Worm (Caenorhabditis elegans) whole organism, young adult: ENCODE results near the gene Y71H2B.4.

ENCODE experiments used
- B0336.3 ChIP-seq: fragments of 200-800 bp; sonication (Bioruptor generic); IDR thresholded peaks from 2 replicates; pipeline ENCODE4 v1.3.6; 2022; ENCODE audit warnings: missing genetic modification characterization, missing compliant biosample characterization
- C06A6.2 ChIP-seq: fragments of 200-800 bp; sonication (Bioruptor generic); conservative IDR thresholded peaks from 2 replicates; pipeline ENCODE4 v1.3.6; 2022; ENCODE audit warnings: missing genetic modification characterization, missing compliant biosample characterization
- F10E7.11 ChIP-seq: sonication (generic microtip); optimal IDR thresholded peaks from 2 replicates; lab custom pipeline; 2017; ENCODE audit warnings: mild to moderate bottlenecking, missing genetic modification characterization, moderate library complexity, missing compliant biosample characterization
- F22D6.2 ChIP-seq: sonication (generic microtip); optimal IDR thresholded peaks from 2 replicates; lab custom pipeline; 2016; ENCODE audit warnings: mild to moderate bottlenecking, missing genetic modification characterization, missing compliant biosample characterization
- F23B12.7 ChIP-seq: sonication (generic microtip); optimal IDR thresholded peaks from 2 replicates; lab custom pipeline; 2017; ENCODE audit warnings: missing genetic modification characterization, mild to moderate bottlenecking, missing compliant biosample characterization, antibody characterized with exemption, moderate library complexity; ENCODE audit not compliant: insufficient read depth
- F37B4.10 ChIP-seq: fragments of 200-800 bp; sonication (Bioruptor generic); IDR thresholded peaks from 2 replicates; pipeline ENCODE4 v1.3.6; 2022; ENCODE audit warnings: missing genetic modification characterization, missing compliant biosample characterization
- F49E8.2 ChIP-seq: sonication (generic microtip); optimal IDR thresholded peaks from 3 replicates; lab custom pipeline; 2017; ENCODE audit warnings: missing genetic modification characterization, mild to moderate bottlenecking, missing compliant biosample characterization, antibody characterized with exemption, moderate library complexity; ENCODE audit not compliant: insufficient read depth
- F55B11.4 ChIP-seq: sonication (generic microtip); optimal IDR thresholded peaks from 2 replicates; lab custom pipeline; 2016; ENCODE audit warnings: missing compliant biosample characterization, missing genetic modification characterization, borderline replicate concordance; ENCODE audit not compliant: insufficient read depth
- K11D2.4 ChIP-seq: fragments of 200-800 bp; sonication (Bioruptor generic); IDR thresholded peaks from 2 replicates; pipeline ENCODE4 v1.3.6; 2022; ENCODE audit warnings: missing genetic modification reagents, missing genetic modification characterization, missing compliant biosample characterization
- T07F8.4 ChIP-seq: sonication (generic microtip); optimal IDR thresholded peaks from 2 replicates; lab custom pipeline; 2016; ENCODE audit warnings: mild to moderate bottlenecking, missing genetic modification characterization, moderate library complexity, missing compliant biosample characterization
- Y53F4B.3 ChIP-seq: fragments of 200-800 bp; sonication (Bioruptor generic); IDR thresholded peaks from 2 replicates; pipeline ENCODE4 v1.3.6; 2022; ENCODE audit warnings: missing genetic modification reagents, missing genetic modification characterization, missing compliant biosample characterization
- Y67H2A.10 ChIP-seq: fragments of 200-800 bp; sonication (Bioruptor generic); conservative IDR thresholded peaks from 2 replicates; pipeline ENCODE4 v1.3.6; 2022; ENCODE audit warnings: missing genetic modification reagents, missing genetic modification characterization, missing compliant biosample characterization
- Y79H2A.3 ChIP-seq: fragments of 200-800 bp; sonication (Bioruptor generic); conservative IDR thresholded peaks from 2 replicates; pipeline ENCODE4 v1.3.6; 2022; ENCODE audit warnings: missing genetic modification reagents, missing genetic modification characterization, missing compliant biosample characterization
- Y95B8A.8 ChIP-seq: fragments of 200-800 bp; sonication (Bioruptor generic); IDR thresholded peaks from 2 replicates; pipeline ENCODE4 v1.3.6; 2022; ENCODE audit warnings: missing genetic modification reagents, missing genetic modification characterization, missing compliant biosample characterization
- ama-1 ChIP-seq, 3 experiments: fragments of 150-350 bp in 1 of 3; sonication (generic microtip) in 2 of 3; optimal IDR thresholded peaks; 2 replicates each; lab custom pipeline; 2014 to 2018; ENCODE audit warnings: missing biosample characterization in 2 of 3, missing genetic modification characterization in 2 of 3, missing genetic modification reagents in 2 of 3
- aptf-2 ChIP-seq: fragments of 200-800 bp; sonication (Bioruptor generic); conservative IDR thresholded peaks from 2 replicates; pipeline ENCODE4 v1.3.6; 2022; ENCODE audit warnings: missing genetic modification reagents, missing genetic modification characterization, missing compliant biosample characterization
- athp-1 ChIP-seq: sonication (generic microtip); optimal IDR thresholded peaks from 2 replicates; lab custom pipeline; 2017; ENCODE audit warnings: mild to moderate bottlenecking, missing genetic modification characterization, missing compliant biosample characterization
- bed-2 ChIP-seq: fragments of 200-800 bp; sonication (Bioruptor generic); IDR thresholded peaks from 2 replicates; pipeline ENCODE4 v1.3.6; 2022; ENCODE audit warnings: missing genetic modification reagents, missing genetic modification characterization, missing compliant biosample characterization
- ceh-91 ChIP-seq: fragments of 200-800 bp; sonication (Bioruptor generic); IDR thresholded peaks from 2 replicates; pipeline ENCODE4 v1.3.6; 2022; ENCODE audit warnings: missing genetic modification reagents, missing genetic modification characterization, missing compliant biosample characterization
- dox-1 ChIP-seq: fragments of 200-800 bp; sonication (Bioruptor generic); IDR thresholded peaks from 2 replicates; pipeline ENCODE4 v1.3.6; 2022; ENCODE audit warnings: missing genetic modification reagents, missing genetic modification characterization, missing compliant biosample characterization
- dpff-1 ChIP-seq: sonication (generic microtip); optimal IDR thresholded peaks from 2 replicates; lab custom pipeline; 2017; ENCODE audit warnings: mild to moderate bottlenecking, missing genetic modification characterization, missing compliant biosample characterization
- dpl-1 ChIP-seq: fragments of 150-350 bp; optimal IDR thresholded peaks from 2 replicates; lab custom pipeline; 2014; ENCODE audit warnings: missing biosample characterization, missing genetic modification reagents, missing genetic modification characterization
- efl-1 ChIP-seq: fragments of 150-350 bp; optimal IDR thresholded peaks from 2 replicates; lab custom pipeline; 2014; ENCODE audit warnings: missing biosample characterization, missing genetic modification reagents, missing genetic modification characterization
- egl-18 ChIP-seq: fragments of 200-800 bp; sonication (Bioruptor generic); IDR thresholded peaks from 2 replicates; pipeline ENCODE4 v1.3.6; 2022; ENCODE audit warnings: missing genetic modification reagents, missing genetic modification characterization, missing compliant biosample characterization
- egl-44 ChIP-seq: fragments of 200-800 bp; sonication (Bioruptor generic); IDR thresholded peaks from 2 replicates; pipeline ENCODE4 v1.3.6; 2022; ENCODE audit warnings: missing genetic modification reagents, missing genetic modification characterization, missing compliant biosample characterization
- hlh-12 ChIP-seq: sonication (generic microtip); optimal IDR thresholded peaks from 2 replicates; lab custom pipeline; 2016; ENCODE audit warnings: missing genetic modification characterization, missing compliant biosample characterization
- hlh-26 ChIP-seq: fragments of 200-800 bp; sonication (Bioruptor generic); conservative IDR thresholded peaks from 2 replicates; pipeline ENCODE4 v1.3.6; 2022; ENCODE audit warnings: missing genetic modification reagents, missing genetic modification characterization, missing compliant biosample characterization
- lag-1 ChIP-seq: fragments of 200-800 bp; sonication (Bioruptor generic); IDR thresholded peaks from 2 replicates; pipeline ENCODE4 v1.3.6; 2022; ENCODE audit warnings: missing genetic modification reagents, missing genetic modification characterization, missing compliant biosample characterization
- let-607 ChIP-seq, 2 experiments: fragments of 200-800 bp in 1 of 2; sonication (Bioruptor generic) in 1 of 2; sonication (generic microtip) in 1 of 2; optimal IDR thresholded peaks; 2 replicates each; lab custom pipeline; 2016 to 2018; ENCODE audit warnings: mild to moderate bottlenecking in 2 of 2, missing compliant biosample characterization in 2 of 2, missing genetic modification characterization in 2 of 2, moderate library complexity in 2 of 2, missing genotype in 1 of 2
- lin-40 ChIP-seq: sonication (generic microtip); optimal IDR thresholded peaks from 2 replicates; lab custom pipeline; 2016; ENCODE audit warnings: missing genetic modification characterization, mild to moderate bottlenecking, missing compliant biosample characterization, missing genotype, missing genetic modification reagents
- lsl-1 ChIP-seq: fragments of 200-800 bp; sonication (Bioruptor generic); optimal IDR thresholded peaks from 2 replicates; lab custom pipeline; 2018; ENCODE audit warnings: mild to moderate bottlenecking, missing genetic modification characterization, moderate library complexity, missing compliant biosample characterization
- madf-10 ChIP-seq: sonication (generic microtip); optimal IDR thresholded peaks from 2 replicates; lab custom pipeline; 2016; ENCODE audit warnings: mild to moderate bottlenecking, missing genetic modification characterization, missing compliant biosample characterization
- nfyb-1 ChIP-seq: fragments of 200-800 bp; sonication (Bioruptor generic); IDR thresholded peaks from 2 replicates; pipeline ENCODE4 v1.3.6; 2022; ENCODE audit warnings: missing genetic modification reagents, missing genetic modification characterization, missing compliant biosample characterization
- nhr-80 ChIP-seq: sonication (generic microtip); optimal IDR thresholded peaks from 2 replicates; lab custom pipeline; 2016; ENCODE audit warnings: missing genetic modification characterization, missing compliant biosample characterization
- repo-1 ChIP-seq: sonication (generic microtip); optimal IDR thresholded peaks from 2 replicates; lab custom pipeline; 2017; ENCODE audit warnings: mild to moderate bottlenecking, missing genetic modification characterization, missing compliant biosample characterization
- rpc-1 ChIP-seq, 2 experiments: fragments of 150-350 bp in 1 of 2; sonication (generic microtip) in 1 of 2; optimal IDR thresholded peaks; 2 replicates each; lab custom pipeline; 2014 to 2018; ENCODE audit warnings: missing biosample characterization in 1 of 2, missing genetic modification characterization in 1 of 2, missing genetic modification reagents in 1 of 2, missing genotype in 1 of 2
- sdz-38 ChIP-seq: sonication (generic microtip); optimal IDR thresholded peaks from 2 replicates; lab custom pipeline; 2016; ENCODE audit warnings: missing genotype, missing genetic modification characterization, missing compliant biosample characterization
- snpc-1.1 ChIP-seq: sonication (generic microtip); optimal IDR thresholded peaks from 2 replicates; lab custom pipeline; 2017; ENCODE audit warnings: missing genetic modification characterization, mild to moderate bottlenecking, missing compliant biosample characterization, antibody characterized with exemption, moderate library complexity, missing genotype, missing genetic modification reagents; ENCODE audit not compliant: insufficient read depth
- snpc-1.3 ChIP-seq: sonication (generic microtip); optimal IDR thresholded peaks from 2 replicates; lab custom pipeline; 2017; ENCODE audit warnings: missing genetic modification characterization, mild to moderate bottlenecking, missing compliant biosample characterization, antibody characterized with exemption, moderate library complexity, missing genotype, missing genetic modification reagents; ENCODE audit not compliant: insufficient read depth
- snpc-3.4 ChIP-seq: sonication (generic microtip); optimal IDR thresholded peaks from 2 replicates; lab custom pipeline; 2017; ENCODE audit warnings: missing genetic modification characterization, mild to moderate bottlenecking, missing compliant biosample characterization, antibody characterized with exemption, moderate library complexity, missing genotype, missing genetic modification reagents
- somi-1 ChIP-seq: fragments of 200-800 bp; sonication (Bioruptor generic); optimal IDR thresholded peaks from 2 replicates; lab custom pipeline; 2018; ENCODE audit warnings: mild to moderate bottlenecking, missing genetic modification characterization, missing compliant biosample characterization
- sptf-2 ChIP-seq: fragments of 200-800 bp; sonication (Bioruptor generic); optimal IDR thresholded peaks from 2 replicates; lab custom pipeline; 2018; ENCODE audit warnings: mild to moderate bottlenecking, missing genetic modification characterization, missing compliant biosample characterization
- tlf-1 ChIP-seq: fragments of 200-800 bp; sonication (Bioruptor generic); optimal IDR thresholded peaks from 2 replicates; lab custom pipeline; 2018; ENCODE audit warnings: mild to moderate bottlenecking, missing genetic modification characterization, missing compliant biosample characterization
- unc-62 ChIP-seq: fragments of 150-350 bp; optimal IDR thresholded peaks from 2 replicates; lab custom pipeline; 2014; ENCODE audit warnings: missing biosample characterization, missing genetic modification reagents, missing genetic modification characterization
- xnd-1 ChIP-seq: sonication (generic microtip); optimal IDR thresholded peaks from 2 replicates; lab custom pipeline; 2016; ENCODE audit warnings: missing genotype, missing genetic modification reagents, missing genetic modification characterization, missing compliant biosample characterization
- ztf-18 ChIP-seq: sonication (generic microtip); optimal IDR thresholded peaks from 2 replicates; lab custom pipeline; 2016; ENCODE audit warnings: missing genotype, mild to moderate bottlenecking, missing genetic modification characterization, missing compliant biosample characterization
- ztf-25 ChIP-seq: fragments of 200-800 bp; sonication (Bioruptor generic); IDR thresholded peaks from 2 replicates; pipeline ENCODE4 v1.3.6; 2022; ENCODE audit warnings: missing genetic modification reagents, missing genetic modification characterization, missing compliant biosample characterization

The Y71H2B.4 gene

DNA sequence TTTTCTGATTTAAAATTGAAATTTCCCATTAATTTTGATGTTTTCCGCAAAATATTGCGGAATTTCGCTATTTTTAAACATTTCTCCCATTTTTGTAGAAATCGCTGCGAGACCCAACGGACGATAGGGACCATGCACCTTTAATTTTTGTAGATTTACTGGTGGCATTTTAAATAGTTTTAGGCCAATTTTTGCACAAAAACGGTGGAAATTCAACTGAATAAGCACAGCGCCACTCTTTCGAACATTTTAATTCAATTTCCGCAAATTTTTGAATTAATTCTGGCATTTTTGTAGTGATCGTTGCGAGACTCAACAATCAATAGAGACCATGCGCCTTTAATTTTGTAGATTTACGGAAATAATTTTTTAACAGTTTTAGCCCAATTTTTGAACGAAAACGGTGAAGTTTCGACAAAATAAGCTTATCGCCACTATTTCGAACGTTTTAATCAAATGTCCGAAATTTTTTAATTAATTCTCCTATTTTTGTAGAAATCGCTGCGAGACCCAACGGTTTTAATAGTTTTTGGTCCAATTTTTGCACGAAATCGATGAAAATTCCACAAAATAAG lies 20.2 kb upstream of the Y71H2B.4 start (continued):
- TF ChIP-seq hlh-12 = no peak
- no peak for TF ChIP-seq aptf-2 (GFP tag; lab: Robert Waterston, UW)
- TF ChIP-seq ceh-91 (GFP tag; lab: Robert Waterston, UW) = peak; percentile 56
- no peak for TF ChIP-seq egl-18 (GFP tag; lab: Robert Waterston, UW)
- peak; percentile 41 for TF ChIP-seq tlf-1 (GFP tag; lab: Kevin White, UChicago)
- no peak for TF ChIP-seq egl-44
- no peak for TF ChIP-seq bed-2 (GFP tag; lab: Robert Waterston, UW)
- no peak for TF ChIP-seq Y67H2A.10 (GFP tag; lab: Robert Waterston, UW)
- no peak for TF ChIP-seq let-607 (tag; optimal IDR thresholded peaks at IDR 0.05; lab: Kevin White, UChicago)
- no peak for TF ChIP-seq dox-1 (GFP tag; lab: Robert Waterston, UW)
- no peak for TF ChIP-seq K11D2.4 (GFP tag; lab: Robert Waterston, UW)
- TF ChIP-seq C06A6.2 (GFP tag; lab: Robert Waterston, UW) = no peak
- peak; percentile 61; the same call in 1 of the 2 replicates for TF ChIP-seq nfyb-1
- peak; percentile 97 for TF ChIP-seq lsl-1 (GFP tag; lab: Kevin White, UChicago)
- TF ChIP-seq ama-1 (optimal IDR thresholded peaks at IDR 0.05; lab: Kevin White, UChicago) = no peak
- TF ChIP-seq ama-1 (GFP tag; optimal IDR thresholded peaks at IDR 0.05; lab: Kevin White, UChicago) = no peak
- no peak for TF ChIP-seq nhr-80 (tag; lab: Kevin White, UChicago)
- no peak for TF ChIP-seq sptf-2 (GFP tag; lab: Kevin White, UChicago)
- TF ChIP-seq F49E8.2 = peak; percentile 10
- peak; percentile 72 for TF ChIP-seq snpc-3.4 (tag; lab: Kevin White, UChicago)
- no peak for TF ChIP-seq Y53F4B.3
- peak; percentile 85 for TF ChIP-seq ztf-18 (tag; lab: Kevin White, UChicago)
- TF ChIP-seq F22D6.2 (tag; lab: Kevin White, UChicago) = no peak
- no peak for TF ChIP-seq Y79H2A.3 (GFP tag; lab: Robert Waterston, UW)
- peak; percentile 65; the same call in 1 of the 2 replicates for TF ChIP-seq B0336.3 (GFP tag; lab: Robert Waterston, UW)
- TF ChIP-seq efl-1 = peak; percentile 19
- TF ChIP-seq repo-1 (tag; lab: Kevin White, UChicago) = no peak
- no peak for TF ChIP-seq dpl-1 (GFP tag; lab: Kevin White, UChicago)
- peak; percentile 26 for TF ChIP-seq snpc-1.1 (tag; lab: Kevin White, UChicago)
- no peak for TF ChIP-seq lin-40
- no peak for TF ChIP-seq F55B11.4 (tag; lab: Kevin White, UChicago)
- TF ChIP-seq F37B4.10 (GFP tag; lab: Robert Waterston, UW) = no peak
- TF ChIP-seq hlh-26 (GFP tag; lab: Robert Waterston, UW) = no peak
- TF ChIP-seq snpc-1.3 = no peak
- TF ChIP-seq F23B12.7 (tag; lab: Kevin White, UChicago) = no peak
- no peak for TF ChIP-seq F10E7.11 (tag; lab: Kevin White, UChicago)
- TF ChIP-seq lag-1 (GFP tag; lab: Robert Waterston, UW) = no peak
- TF ChIP-seq madf-10 (tag; lab: Kevin White, UChicago) = no peak
- no peak for TF ChIP-seq T07F8.4 (tag; lab: Kevin White, UChicago)
- TF ChIP-seq ztf-25 (GFP tag; lab: Robert Waterston, UW) = no peak
- no peak for TF ChIP-seq rpc-1 (optimal IDR thresholded peaks at IDR 0.05; lab: Kevin White, UChicago)
- TF ChIP-seq rpc-1 (tag; optimal IDR thresholded peaks at IDR 0.05; lab: Kevin White, UChicago) = no peak
- TF ChIP-seq athp-1 (tag; lab: Kevin White, UChicago) = peak; percentile 26
- no peak for TF ChIP-seq Y95B8A.8 (GFP tag; lab: Robert Waterston, UW)
- TF ChIP-seq sdz-38 (tag; lab: Kevin White, UChicago) = no peak
- peak; percentile 77 for TF ChIP-seq xnd-1
- no peak for TF ChIP-seq dpff-1 (tag; lab: Kevin White, UChicago)
- no peak for TF ChIP-seq unc-62
- no peak for TF ChIP-seq somi-1 (GFP tag; lab: Kevin White, UChicago)
